Worm (Caenorhabditis elegans) whole organism, L2 larva: ENCODE results near the gene msp-65.

Experiments
- C34F6.9 ChIP-seq: fragments of 150-350 bp; optimal IDR thresholded peaks from 2 replicates; lab custom pipeline; 2014; ENCODE audit warnings: missing biosample characterization, missing genetic modification characterization
- F13H6.1 ChIP-seq: sonication (generic microtip); optimal IDR thresholded peaks from 2 replicates; lab custom pipeline; 2016; ENCODE audit warnings: missing genetic modification characterization, missing compliant biosample characterization
- R02D3.7 ChIP-seq: fragments of 150-350 bp; optimal IDR thresholded peaks from 2 replicates; lab custom pipeline; 2014; ENCODE audit warnings: missing biosample characterization, missing genetic modification characterization
- Y55F3AM.14 ChIP-seq: fragments of 200-800 bp; sonication (Bioruptor generic); optimal IDR thresholded peaks from 2 replicates; lab custom pipeline; 2018; ENCODE audit warnings: mild to moderate bottlenecking, missing genetic modification characterization, missing compliant biosample characterization
- alr-1 ChIP-seq: fragments of 150-350 bp; optimal IDR thresholded peaks from 2 replicates; lab custom pipeline; 2014; ENCODE audit warnings: missing biosample characterization, missing genetic modification characterization
- aly-2 ChIP-seq: fragments of 150-350 bp; optimal IDR thresholded peaks from 2 replicates; lab custom pipeline; 2014; ENCODE audit warnings: missing biosample characterization, missing genetic modification characterization
- ama-1 ChIP-seq: fragments of 150-350 bp; optimal IDR thresholded peaks from 2 replicates; lab custom pipeline; 2018; ENCODE audit warnings: inconsistent platforms
- blmp-1 ChIP-seq: sonication (generic microtip); optimal IDR thresholded peaks from 2 replicates; lab custom pipeline; 2017; ENCODE audit warnings: missing genetic modification characterization, mild to moderate bottlenecking, missing compliant biosample characterization, antibody characterized with exemption, moderate library complexity; ENCODE audit not compliant: insufficient read depth
- ceh-82 ChIP-seq: fragments of 150-350 bp; optimal IDR thresholded peaks from 2 replicates; lab custom pipeline; 2014; ENCODE audit warnings: missing biosample characterization, missing genetic modification characterization
- crh-2 ChIP-seq: sonication (generic microtip); optimal IDR thresholded peaks from 2 replicates; lab custom pipeline; 2017; ENCODE audit warnings: missing biosample characterization, missing genetic modification characterization
- dmd-4 ChIP-seq: sonication (generic microtip); optimal IDR thresholded peaks from 2 replicates; lab custom pipeline; 2017; ENCODE audit warnings: missing biosample characterization, missing genetic modification characterization
- egl-27 ChIP-seq: sonication (generic microtip); optimal IDR thresholded peaks from 3 replicates; lab custom pipeline; 2017; ENCODE audit warnings: missing biosample characterization, missing genetic modification reagents, missing genetic modification characterization
- elt-1 ChIP-seq: fragments of 150-350 bp; optimal IDR thresholded peaks from 2 replicates; lab custom pipeline; 2014; ENCODE audit warnings: missing biosample characterization, missing genetic modification characterization
- elt-3 ChIP-seq: sonication (generic microtip); optimal IDR thresholded peaks from 2 replicates; lab custom pipeline; 2017; ENCODE audit warnings: missing biosample characterization, missing genetic modification characterization
- fos-1 ChIP-seq: fragments of 150-350 bp; optimal IDR thresholded peaks from 2 replicates; lab custom pipeline; 2014; ENCODE audit warnings: missing biosample characterization, missing genetic modification characterization
- gmeb-1 ChIP-seq: fragments of 150-350 bp; optimal IDR thresholded peaks from 2 replicates; lab custom pipeline; 2014; ENCODE audit warnings: missing biosample characterization, missing genetic modification characterization
- lin-11 ChIP-seq: fragments of 150-350 bp; sonication (generic microtip); optimal IDR thresholded peaks from 2 replicates; lab custom pipeline; 2014; ENCODE audit warnings: missing biosample characterization, missing genetic modification characterization, inconsistent platforms, mixed read lengths
- lin-13 ChIP-seq: fragments of 150-350 bp; optimal IDR thresholded peaks from 2 replicates; lab custom pipeline; 2014; ENCODE audit warnings: missing biosample characterization, missing genetic modification reagents, missing genetic modification characterization
- lin-39 ChIP-seq: fragments of 150-350 bp; optimal IDR thresholded peaks from 2 replicates; lab custom pipeline; 2014; ENCODE audit warnings: missing biosample characterization, missing genetic modification reagents, missing genetic modification characterization
- lsy-2 ChIP-seq, 2 experiments: fragments of 150-350 bp in 1 of 2; sonication (generic microtip) in 1 of 2; optimal IDR thresholded peaks; 2 replicates each; lab custom pipeline; 2014 to 2017; ENCODE audit warnings: missing biosample characterization in 2 of 2, missing genetic modification characterization in 2 of 2
- mab-5 ChIP-seq: fragments of 150-350 bp; optimal IDR thresholded peaks from 2 replicates; lab custom pipeline; 2014; ENCODE audit warnings: missing biosample characterization, missing genetic modification characterization
- mbf-1 ChIP-seq: sonication (generic microtip); optimal IDR thresholded peaks from 2 replicates; lab custom pipeline; 2017; ENCODE audit warnings: missing biosample characterization, missing genetic modification characterization
- mdl-1 ChIP-seq, 2 experiments: fragments of 150-350 bp in 1 of 2; sonication (generic microtip) in 1 of 2; optimal IDR thresholded peaks; 2 replicates each; lab custom pipeline; 2017; ENCODE audit warnings: missing biosample characterization in 2 of 2, missing genetic modification characterization in 2 of 2
- nhr-10 ChIP-seq: sonication (generic microtip); optimal IDR thresholded peaks from 2 replicates; lab custom pipeline; 2017; ENCODE audit warnings: missing biosample characterization, missing genetic modification characterization
- nhr-12 ChIP-seq: fragments of 150-350 bp; optimal IDR thresholded peaks from 2 replicates; lab custom pipeline; 2014; ENCODE audit warnings: missing biosample characterization, missing genetic modification characterization
- nhr-129 ChIP-seq: fragments of 150-350 bp; optimal IDR thresholded peaks from 2 replicates; lab custom pipeline; 2014; ENCODE audit warnings: missing biosample characterization, missing genetic modification characterization
- nhr-21 ChIP-seq: fragments of 150-350 bp; optimal IDR thresholded peaks from 2 replicates; lab custom pipeline; 2014; ENCODE audit warnings: missing biosample characterization, missing genetic modification characterization
- nhr-23 ChIP-seq: fragments of 150-350 bp; optimal IDR thresholded peaks from 2 replicates; lab custom pipeline; 2014; ENCODE audit warnings: missing biosample characterization, missing genetic modification reagents, missing genetic modification characterization
- nhr-237 ChIP-seq: fragments of 150-350 bp; optimal IDR thresholded peaks from 2 replicates; lab custom pipeline; 2014; ENCODE audit warnings: missing biosample characterization, missing genetic modification characterization
- nhr-25 ChIP-seq: fragments of 150-350 bp; sonication (generic microtip); optimal IDR thresholded peaks from 3 replicates; lab custom pipeline; 2014; ENCODE audit warnings: missing biosample characterization, missing genetic modification characterization
- nhr-77 ChIP-seq: fragments of 150-350 bp; optimal IDR thresholded peaks from 2 replicates; lab custom pipeline; 2014; ENCODE audit warnings: missing biosample characterization, missing genetic modification characterization
- peb-1 ChIP-seq: fragments of 150-350 bp; optimal IDR thresholded peaks from 2 replicates; lab custom pipeline; 2014; ENCODE audit warnings: missing biosample characterization, missing genetic modification characterization
- sem-4 ChIP-seq: fragments of 150-350 bp; optimal IDR thresholded peaks from 2 replicates; lab custom pipeline; 2014; ENCODE audit warnings: missing biosample characterization, missing genetic modification reagents, missing genetic modification characterization
- skn-1 ChIP-seq: sonication (generic microtip); optimal IDR thresholded peaks from 2 replicates; lab custom pipeline; 2017; ENCODE audit warnings: missing biosample characterization, missing genetic modification characterization
- sma-3 ChIP-seq: sonication (generic microtip); optimal IDR thresholded peaks from 2 replicates; lab custom pipeline; 2016; ENCODE audit warnings: missing genetic modification reagents, missing genetic modification characterization, missing compliant biosample characterization
- sma-9 ChIP-seq, 2 experiments: fragments of 150-350 bp in 1 of 2; sonication (generic microtip) in 1 of 2; optimal IDR thresholded peaks; 2 replicates each; lab custom pipeline; 2014 to 2016; ENCODE audit warnings: missing genetic modification characterization in 2 of 2, mild to moderate bottlenecking in 1 of 2, missing biosample characterization in 1 of 2, missing compliant biosample characterization in 1 of 2, missing genetic modification reagents in 1 of 2, moderate library complexity in 1 of 2
- snpc-4 ChIP-seq: fragments of 150-350 bp; optimal IDR thresholded peaks from 2 replicates; lab custom pipeline; 2014; ENCODE audit warnings: missing biosample characterization, missing genetic modification characterization
- unc-39 ChIP-seq: fragments of 150-350 bp; optimal IDR thresholded peaks from 2 replicates; lab custom pipeline; 2014; ENCODE audit warnings: missing biosample characterization, missing genetic modification characterization
- unc-55 ChIP-seq: fragments of 150-350 bp; sonication (generic microtip); optimal IDR thresholded peaks from 3 replicates; lab custom pipeline; 2014; ENCODE audit warnings: missing biosample characterization, missing genetic modification reagents, missing genetic modification characterization
- zag-1 ChIP-seq: fragments of 150-350 bp; optimal IDR thresholded peaks from 2 replicates; lab custom pipeline; 2014; ENCODE audit warnings: missing biosample characterization, missing genetic modification characterization
- ztf-1 ChIP-seq: fragments of 200-800 bp; sonication (Bioruptor generic); conservative IDR thresholded peaks from 2 replicates; pipeline ENCODE4 v1.3.6; 2022; ENCODE audit warnings: missing genetic modification characterization, missing compliant biosample characterization
- ztf-4 ChIP-seq: fragments of 150-350 bp; optimal IDR thresholded peaks from 2 replicates; lab custom pipeline; 2014; ENCODE audit warnings: missing biosample characterization, missing genetic modification characterization

The msp-65 gene

ce11 chrIV:5333484-5333883, 17.2 kb downstream of the msp-65 start (continued):
- TF ChIP-seq egl-27 (tag; lab: Kevin White, UChicago), result no peak
- no peak for TF ChIP-seq Y55F3AM.14 (GFP tag; lab: Kevin White, UChicago)
- no peak for TF ChIP-seq unc-55 (GFP tag; lab: Kevin White, UChicago)
- TF ChIP-seq, all 48 proteins: peak for 4

ce11 chrIV:5334518-5334917, 18.2 kb downstream of the msp-65 start:
- TF ChIP-seq mdl-1 (tag; optimal IDR thresholded peaks at IDR 0.05; lab: Kevin White, UChicago) (no peak), blmp-1 (tag; lab: Kevin White, UChicago) (no peak), lin-11 (no peak), snpc-4 (tag; lab: Kevin White, UChicago) (no peak), nhr-237 (no peak), nhr-21 (peak; percentile 11), nhr-129 (tag; lab: Kevin White, UChicago) (no peak), skn-1 (no peak), fos-1 (tag; lab: Kevin White, UChicago) (peak; percentile 55), unc-55 (GFP tag; lab: Kevin White, UChicago) (peak; percentile 53), elt-3 (tag; lab: Kevin White, UChicago) (no peak), mab-5 (peak; percentile 27), R02D3.7 (tag; lab: Kevin White, UChicago) (no peak), zag-1 (tag; lab: Kevin White, UChicago) (no peak), C34F6.9 (tag; lab: Kevin White, UChicago) (peak; percentile 48), nhr-25 (tag; lab: Kevin White, UChicago) (peak; percentile 26), Y55F3AM.14 (GFP tag; lab: Kevin White, UChicago) (peak; percentile 19), sem-4 (tag; lab: Kevin White, UChicago) (no peak), aly-2 (tag; lab: Kevin White, UChicago) (no peak), alr-1 (tag; lab: Kevin White, UChicago) (no peak), elt-1 (tag; lab: Kevin White, UChicago) (no peak), nhr-77 (tag; lab: Kevin White, UChicago) (no peak), sma-9 (GFP tag; optimal IDR thresholded peaks at IDR 0.05; lab: Kevin White, UChicago) (peak; percentile 58), sma-9 (tag; optimal IDR thresholded peaks at IDR 0.05; lab: Kevin White, UChicago) (no peak), lsy-2 (tag; optimal IDR thresholded peaks at IDR 0.05; lab: Kevin White, UChicago) (peak; percentile 39 to 61), peb-1 (tag; lab: Kevin White, UChicago) (no peak), mbf-1 (tag; lab: Kevin White, UChicago) (no peak), nhr-10 (tag; lab: Kevin White, UChicago) (no peak), ceh-82 (tag; lab: Kevin White, UChicago) (no peak), sma-3 (peak; percentile 38), lin-39 (tag; lab: Kevin White, UChicago) (no peak), ztf-4 (no peak), egl-27 (tag; lab: Kevin White, UChicago) (no peak), lin-13 (GFP tag; lab: Kevin White, UChicago) (peak; percentile 44), gmeb-1 (tag; lab: Kevin White, UChicago) (peak; percentile 37), ztf-1 (GFP tag; lab: Robert Waterston, UW) (no peak), crh-2 (tag; lab: Kevin White, UChicago) (peak; percentile 69), unc-39 (tag; lab: Kevin White, UChicago) (no peak), nhr-12 (tag; lab: Kevin White, UChicago) (no peak), F13H6.1 (tag; lab: Kevin White, UChicago) (peak; percentile 32), ama-1 (lab: Kevin White, UChicago) (no peak), dmd-4 (no peak), nhr-23 (tag; lab: Kevin White, UChicago) (no peak)

- TF ChIP-seq R02D3.7 (tag; lab: Kevin White, UChicago) (no peak), mdl-1 (tag; optimal IDR thresholded peaks at IDR 0.05; lab: Kevin White, UChicago) (no peak), ztf-4 (no peak), nhr-25 (tag; lab: Kevin White, UChicago) (peak; percentile 4), sma-3 (peak; percentile 18), lsy-2 (tag; optimal IDR thresholded peaks at IDR 0.05; lab: Kevin White, UChicago) (no peak), blmp-1 (tag; lab: Kevin White, UChicago) (peak; percentile 3), sma-9 (GFP tag; optimal IDR thresholded peaks at IDR 0.05; lab: Kevin White, UChicago) (peak; percentile 8), sma-9 (tag; optimal IDR thresholded peaks at IDR 0.05; lab: Kevin White, UChicago) (no peak), crh-2 (tag; lab: Kevin White, UChicago) (peak; percentile 4), mab-5 (no peak), lin-11 (no peak)
Measured at ce11 chrIV:5337649-5338048, 21.3 kb downstream of the msp-65 start.
